Worm (Caenorhabditis elegans): ENCODE data around the gene acs-14.

DNA sequence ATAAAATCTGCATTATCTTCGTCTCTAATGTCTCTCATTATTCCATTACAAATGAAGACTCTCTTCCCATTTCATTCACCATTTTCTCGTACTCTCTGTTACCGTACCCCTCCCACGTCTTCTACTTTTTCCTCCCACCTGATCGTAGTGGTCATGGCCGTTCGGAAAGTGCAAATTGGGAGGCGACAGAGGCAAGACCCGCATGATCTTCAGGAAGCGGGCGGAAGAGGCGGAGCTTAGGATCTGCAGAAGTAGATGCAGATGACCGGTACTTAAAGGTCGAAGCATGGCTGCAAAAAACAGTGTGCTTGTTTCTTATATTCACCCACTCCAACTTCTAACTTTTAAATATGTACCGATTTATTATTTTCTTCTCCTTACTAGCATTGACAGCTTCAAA, 30.1 kb upstream of the acs-14 start, which contains the start of gene nas-3:
- no peak for TF ChIP-seq ref-1 (GFP tag; conservative IDR thresholded peaks at IDR 0.05)
- no peak for TF ChIP-seq klf-2 (GFP tag; conservative IDR thresholded peaks at IDR 0.05)
- TF ChIP-seq ztf-29 (GFP tag; IDR thresholded peaks at IDR 0.05): no peak
- no peak for TF ChIP-seq flt-1 (GFP tag; IDR thresholded peaks at IDR 0.05)
- TF ChIP-seq tab-1 (GFP tag; IDR thresholded peaks at IDR 0.05): no peak
- TF ChIP-seq cog-1 (tag; optimal IDR thresholded peaks at IDR 0.05): no peak

Data from whole organism, midembryonic.